ENCODE assay signal across 1 fruit fly cellular context in genomic region chrX:17297070-17297689, dm6.
TF ChIP-seq lines count a peak whose summit lies in the region.

No protein-coding gene starts in this region.

TF ChIP-seq in whole organism, embryonic, 481 proteins besides CTCF, POLR2A, EP300 and RAD21 (continued from another document):
- peak; percentile 8 for TF ChIP-seq CG6654 (GFP tag; optimal IDR thresholded peaks at IDR 0.05; lab: Kevin White, UChicago)
- TF ChIP-seq pho (GFP tag; optimal IDR thresholded peaks at IDR 0.05; lab: Kevin White, UChicago) = no peak
- peak; percentile 75; the same call in 2 of the 3 replicates for TF ChIP-seq ci (GFP tag; IDR thresholded peaks at IDR 0.05; lab: Robert Waterston, UW)
- TF ChIP-seq Neu2 (GFP tag; optimal IDR thresholded peaks at IDR 0.05; lab: Kevin White, UChicago; ENCODE audit: borderline replicate concordance) = no peak
- peak; percentile 52 for TF ChIP-seq Atf3 (GFP tag; optimal IDR thresholded peaks at IDR 0.05; lab: Kevin White, UChicago)
- TF ChIP-seq br (optimal IDR thresholded peaks at IDR 0.05; lab: Kevin White, UChicago) = no peak
- TF ChIP-seq CG10431 (GFP tag; optimal IDR thresholded peaks at IDR 0.05; lab: Kevin White, UChicago) = no peak
- TF ChIP-seq unpg (GFP tag; optimal IDR thresholded peaks at IDR 0.05; lab: Kevin White, UChicago) = peak; percentile 42
- peak; percentile 57 for TF ChIP-seq nmo (GFP tag; optimal IDR thresholded peaks at IDR 0.05; lab: Kevin White, UChicago)
- TF ChIP-seq CG4404 (GFP tag; IDR thresholded peaks at IDR 0.05; lab: Robert Waterston, UW) = peak; percentile 9; the same call in 1 of the 2 replicates
- TF ChIP-seq CG3281 (GFP tag; optimal IDR thresholded peaks at IDR 0.05; lab: Kevin White, UChicago) = no peak
- no peak for TF ChIP-seq sc (optimal IDR thresholded peaks at IDR 0.05; lab: Kevin White, UChicago)
- peak; percentile 18 for TF ChIP-seq sc (GFP tag; optimal IDR thresholded peaks at IDR 0.05; lab: Kevin White, UChicago)
- TF ChIP-seq CG31441 (GFP tag; IDR thresholded peaks at IDR 0.05; lab: Robert Waterston, UW) = no peak
- peak; percentile 61 for TF ChIP-seq gem (tag; optimal IDR thresholded peaks at IDR 0.05; lab: Kevin White, UChicago)
- peak; percentile 86 for TF ChIP-seq Blimp-1 (GFP tag; optimal IDR thresholded peaks at IDR 0.05; lab: Kevin White, UChicago)
- no peak for TF ChIP-seq CG31365 (tag; optimal IDR thresholded peaks at IDR 0.05; lab: Kevin White, UChicago)
- TF ChIP-seq E2f2 (GFP tag; IDR thresholded peaks at IDR 0.05; lab: Robert Waterston, UW) = no peak
- TF ChIP-seq CoRest (tag; optimal IDR thresholded peaks at IDR 0.05; lab: Kevin White, UChicago) = peak; percentile 27
- TF ChIP-seq ara (GFP tag; IDR thresholded peaks at IDR 0.05; lab: Robert Waterston, UW) = 0 out of 2 replicates have a peak, but pooled peaks have one; percentile 45
- peak in 1 of 2 experiments; percentile 63 for TF ChIP-seq bsh (GFP tag; optimal IDR thresholded peaks at IDR 0.05; lab: Kevin White, UChicago)
- TF ChIP-seq E2f1 (GFP tag; IDR thresholded peaks at IDR 0.05; lab: Robert Waterston, UW) = no peak
- no peak for TF ChIP-seq CG14860 (GFP tag; IDR thresholded peaks at IDR 0.05; lab: Robert Waterston, UW; ENCODE audit: partially characterized antibody)
- TF ChIP-seq CG11247 (GFP tag; IDR thresholded peaks at IDR 0.05; lab: Robert Waterston, UW) = no peak
- no peak for TF ChIP-seq CG17802 (tag; optimal IDR thresholded peaks at IDR 0.05; lab: Kevin White, UChicago)
- no peak for TF ChIP-seq CG13775 (GFP tag; optimal IDR thresholded peaks at IDR 0.05; lab: Kevin White, UChicago)
- no peak for TF ChIP-seq gcm (GFP tag; optimal IDR thresholded peaks at IDR 0.05; lab: Kevin White, UChicago)
- peak; percentile 11 for TF ChIP-seq CG4282 (GFP tag; optimal IDR thresholded peaks at IDR 0.05; lab: Kevin White, UChicago)
- peak; percentile 28 for TF ChIP-seq az2 (GFP tag; optimal IDR thresholded peaks at IDR 0.05; lab: Kevin White, UChicago)
- peak; percentile 59; the same call in 1 of the 2 replicates for TF ChIP-seq Awh (GFP tag; IDR thresholded peaks at IDR 0.05; lab: Robert Waterston, UW)
- TF ChIP-seq CG10366 (GFP tag; IDR thresholded peaks at IDR 0.05; lab: Robert Waterston, UW) = peak; percentile 17; the same call in 1 of the 2 replicates
- peak; percentile 24 for TF ChIP-seq CG15514 (GFP tag; optimal IDR thresholded peaks at IDR 0.05; lab: Kevin White, UChicago)
- TF ChIP-seq CG10267 (tag; optimal IDR thresholded peaks at IDR 0.05; lab: Kevin White, UChicago) = peak; percentile 2
- TF ChIP-seq CG11456 (GFP tag; IDR thresholded peaks at IDR 0.05; lab: Robert Waterston, UW) = no peak
- no peak for TF ChIP-seq CG33213 (GFP tag; optimal IDR thresholded peaks at IDR 0.05; lab: Kevin White, UChicago)
- peak; percentile 7 for TF ChIP-seq CG12659 (GFP tag; optimal IDR thresholded peaks at IDR 0.05; lab: Kevin White, UChicago)
- TF ChIP-seq CG16813 (GFP tag; IDR thresholded peaks at IDR 0.05; lab: Robert Waterston, UW; ENCODE audit: partially characterized antibody) = no peak
- peak; percentile 44 for TF ChIP-seq ewg (GFP tag; optimal IDR thresholded peaks at IDR 0.05; lab: Kevin White, UChicago)
- TF ChIP-seq wor (GFP tag; IDR thresholded peaks at IDR 0.05; lab: Robert Waterston, UW) = peak; percentile 32; the same call in 1 of the 2 replicates
- TF ChIP-seq jumu (GFP tag; optimal IDR thresholded peaks at IDR 0.05; lab: Kevin White, UChicago) = peak; percentile 43
- TF ChIP-seq CG17385 (GFP tag; optimal IDR thresholded peaks at IDR 0.05; lab: Kevin White, UChicago) = peak; percentile 20
- TF ChIP-seq CG1603 (tag; optimal IDR thresholded peaks at IDR 0.05; lab: Kevin White, UChicago) = peak; percentile 73
- peak; percentile 17 for TF ChIP-seq lab (GFP tag; optimal IDR thresholded peaks at IDR 0.05; lab: Kevin White, UChicago)
- TF ChIP-seq stc (GFP tag; IDR thresholded peaks at IDR 0.05; lab: Robert Waterston, UW) = peak; percentile 11; the same call in 1 of the 2 replicates
- peak; percentile 65 for TF ChIP-seq CG18262 (tag; optimal IDR thresholded peaks at IDR 0.05; lab: Kevin White, UChicago)
- TF ChIP-seq CG2678 (tag; optimal IDR thresholded peaks at IDR 0.05; lab: Kevin White, UChicago) = peak; percentile 43
- TF ChIP-seq Hmx (GFP tag; optimal IDR thresholded peaks at IDR 0.05; lab: Kevin White, UChicago) = no peak
- no peak for TF ChIP-seq schlank (tag; optimal IDR thresholded peaks at IDR 0.05; lab: Kevin White, UChicago)
- no peak for TF ChIP-seq CG11696 (GFP tag; IDR thresholded peaks at IDR 0.05; lab: Robert Waterston, UW)
- peak; percentile 20 for TF ChIP-seq gsb-n (tag; optimal IDR thresholded peaks at IDR 0.05; lab: Kevin White, UChicago)
- peak; percentile 18 for TF ChIP-seq CG7839 (tag; optimal IDR thresholded peaks at IDR 0.05; lab: Kevin White, UChicago)
- no peak for TF ChIP-seq mld (GFP tag; IDR thresholded peaks at IDR 0.05; lab: Robert Waterston, UW; ENCODE audit: partially characterized antibody)
- peak; percentile 24 for TF ChIP-seq CG14710 (tag; optimal IDR thresholded peaks at IDR 0.05; lab: Kevin White, UChicago)
- TF ChIP-seq Max (GFP tag; optimal IDR thresholded peaks at IDR 0.05; lab: Kevin White, UChicago) = peak; percentile 0
- TF ChIP-seq org-1 (GFP tag; optimal IDR thresholded peaks at IDR 0.05; lab: Kevin White, UChicago) = peak; percentile 22
- TF ChIP-seq run (tag; optimal IDR thresholded peaks at IDR 0.05; lab: Kevin White, UChicago) = no peak
- TF ChIP-seq Atf-2 (GFP tag; optimal IDR thresholded peaks at IDR 0.05; lab: Kevin White, UChicago) = peak; percentile 17
- TF ChIP-seq nerfin-1 (tag; optimal IDR thresholded peaks at IDR 0.05; lab: Kevin White, UChicago) = peak; percentile 42
- TF ChIP-seq Sox100B (GFP tag; optimal IDR thresholded peaks at IDR 0.05; lab: Kevin White, UChicago) = peak; percentile 37
- TF ChIP-seq CG9609 (GFP tag; optimal IDR thresholded peaks at IDR 0.05; lab: Kevin White, UChicago) = peak; percentile 5
- peak; percentile 31 for TF ChIP-seq CG16863 (GFP tag; optimal IDR thresholded peaks at IDR 0.05; lab: Kevin White, UChicago)
- no peak for TF ChIP-seq Nf-YA (GFP tag; IDR thresholded peaks at IDR 0.05; lab: Robert Waterston, UW)
- TF ChIP-seq CG13287 (GFP tag; IDR thresholded peaks at IDR 0.05; lab: Robert Waterston, UW; ENCODE audit: partially characterized antibody) = no peak
- TF ChIP-seq HLH3B (GFP tag; IDR thresholded peaks at IDR 0.05; lab: Robert Waterston, UW) = no peak
- no peak for TF ChIP-seq MTF-1 (GFP tag; optimal IDR thresholded peaks at IDR 0.05; lab: Kevin White, UChicago; ENCODE audit: borderline replicate concordance)
- no peak for TF ChIP-seq Trl (optimal IDR thresholded peaks at IDR 0.05; lab: Kevin White, UChicago)
- peak; percentile 29 for TF ChIP-seq Trl (GFP tag; optimal IDR thresholded peaks at IDR 0.05; lab: Kevin White, UChicago)
- TF ChIP-seq CG12104 (GFP tag; optimal IDR thresholded peaks at IDR 0.05; lab: Kevin White, UChicago) = no peak
- peak; percentile 40 for TF ChIP-seq CG30431 (GFP tag; optimal IDR thresholded peaks at IDR 0.05; lab: Kevin White, UChicago)
- TF ChIP-seq CG12744 (GFP tag; optimal IDR thresholded peaks at IDR 0.05; lab: Kevin White, UChicago) = no peak
- TF ChIP-seq grn (GFP tag; optimal IDR thresholded peaks at IDR 0.05; lab: Kevin White, UChicago) = no peak
- TF ChIP-seq Mrtf (GFP tag; IDR thresholded peaks at IDR 0.05; lab: Robert Waterston, UW) = no peak
- TF ChIP-seq z (GFP tag; IDR thresholded peaks at IDR 0.05; lab: Robert Waterston, UW) = no peak
- no peak for TF ChIP-seq tna (GFP tag; IDR thresholded peaks at IDR 0.05; lab: Robert Waterston, UW; ENCODE audit: partially characterized antibody)
- TF ChIP-seq hbn (GFP tag; IDR thresholded peaks at IDR 0.05; lab: Robert Waterston, UW; ENCODE audit: partially characterized antibody) = no peak
- TF ChIP-seq so (GFP tag; IDR thresholded peaks at IDR 0.05; lab: Robert Waterston, UW) = 0 out of 3 replicates have a peak, but pooled peaks have one; percentile 12
- TF ChIP-seq Xrp1 (GFP tag; IDR thresholded peaks at IDR 0.05; lab: Robert Waterston, UW) = peak; percentile 61; the same call in 1 of the 2 replicates
- TF ChIP-seq Hand (GFP tag; optimal IDR thresholded peaks at IDR 0.05; lab: Kevin White, UChicago) = no peak
- no peak for TF ChIP-seq B-H2 (GFP tag; optimal IDR thresholded peaks at IDR 0.05; lab: Kevin White, UChicago)
- no peak for TF ChIP-seq CG13624 (GFP tag; optimal IDR thresholded peaks at IDR 0.05; lab: Kevin White, UChicago)
- TF ChIP-seq Nf-YB (GFP tag; optimal IDR thresholded peaks at IDR 0.05; lab: Kevin White, UChicago) = no peak
- TF ChIP-seq CG14014 (GFP tag; IDR thresholded peaks at IDR 0.05; lab: Robert Waterston, UW) = no peak
- TF ChIP-seq ttk (GFP tag; IDR thresholded peaks at IDR 0.05; lab: Robert Waterston, UW) = peak; percentile 30; the same call in 1 of the 2 replicates
- TF ChIP-seq CG4707 (GFP tag; optimal IDR thresholded peaks at IDR 0.05; lab: Kevin White, UChicago) = peak; percentile 36
- peak; percentile 95 for TF ChIP-seq D19A (tag; optimal IDR thresholded peaks at IDR 0.05; lab: Kevin White, UChicago)
- 0 out of 2 replicates have a peak, but pooled peaks have one; percentile 45 for TF ChIP-seq vvl (GFP tag; IDR thresholded peaks at IDR 0.05; lab: Robert Waterston, UW)
- TF ChIP-seq aop (GFP tag; IDR thresholded peaks at IDR 0.05; lab: Robert Waterston, UW) = no peak
- TF ChIP-seq nom (GFP tag; optimal IDR thresholded peaks at IDR 0.05; lab: Kevin White, UChicago) = no peak
- TF ChIP-seq CG17612 (GFP tag; IDR thresholded peaks at IDR 0.05; lab: Robert Waterston, UW) = no peak
- TF ChIP-seq trem (tag; optimal IDR thresholded peaks at IDR 0.05; lab: Kevin White, UChicago) = peak; percentile 2
- peak; percentile 12 for TF ChIP-seq shn (GFP tag; optimal IDR thresholded peaks at IDR 0.05; lab: Kevin White, UChicago)
- TF ChIP-seq tin (GFP tag; optimal IDR thresholded peaks at IDR 0.05; lab: Kevin White, UChicago) = peak; percentile 6
- peak; percentile 36 to 54 for TF ChIP-seq Pdp1 (GFP tag; optimal IDR thresholded peaks at IDR 0.05; lab: Kevin White, UChicago)
- no peak for TF ChIP-seq CG10565 (GFP tag; optimal IDR thresholded peaks at IDR 0.05; lab: Kevin White, UChicago)
- TF ChIP-seq Dfd (GFP tag; optimal IDR thresholded peaks at IDR 0.05; lab: Kevin White, UChicago) = no peak
- TF ChIP-seq Ets97D (GFP tag; optimal IDR thresholded peaks at IDR 0.05; lab: Kevin White, UChicago) = no peak
- TF ChIP-seq CG4820 (GFP tag; optimal IDR thresholded peaks at IDR 0.05; lab: Kevin White, UChicago) = peak; percentile 5
- peak; percentile 16; the same call in 1 of the 3 replicates for TF ChIP-seq ase (GFP tag; IDR thresholded peaks at IDR 0.05; lab: Robert Waterston, UW)
- no peak for TF ChIP-seq CG8281 (tag; optimal IDR thresholded peaks at IDR 0.05; lab: Kevin White, UChicago)
- peak in 1 of 2 experiments; percentile 30 for TF ChIP-seq dpn (GFP tag; optimal IDR thresholded peaks at IDR 0.05; lab: Kevin White, UChicago)
- no peak for TF ChIP-seq CG14667 (GFP tag; IDR thresholded peaks at IDR 0.05; lab: Robert Waterston, UW)
- TF ChIP-seq CG7987 (GFP tag; optimal IDR thresholded peaks at IDR 0.05; lab: Kevin White, UChicago) = no peak
- no peak for TF ChIP-seq CG8290 (GFP tag; optimal IDR thresholded peaks at IDR 0.05; lab: Kevin White, UChicago)
- TF ChIP-seq CG8290 (tag; optimal IDR thresholded peaks at IDR 0.05; lab: Kevin White, UChicago) = peak in 1 of 2 experiments; percentile 33
- TF ChIP-seq kay (GFP tag; optimal IDR thresholded peaks at IDR 0.05; lab: Kevin White, UChicago) = no peak
- no peak for TF ChIP-seq CG17328 (GFP tag; IDR thresholded peaks at IDR 0.05; lab: Robert Waterston, UW)
- TF ChIP-seq CG15479 (GFP tag; optimal IDR thresholded peaks at IDR 0.05; lab: Kevin White, UChicago) = no peak
TF ChIP-seq in whole organism, embryonic: peak in this region for 135.
